Fruit fly (Drosophila melanogaster) whole organism, adult: ENCODE data around the gene CG31741.

Source experiments
- CG11617 ChIP-seq: fragments of 200-800 bp; sonication (Bioruptor generic); optimal IDR thresholded peaks from 2 replicates; lab custom pipeline; 2017; ENCODE audit warnings: mild to moderate bottlenecking, missing biosample characterization, missing genetic modification reagents, missing genetic modification characterization
- CG1620 ChIP-seq: fragments of 200-800 bp; sonication (Bioruptor generic); optimal IDR thresholded peaks from 2 replicates; lab custom pipeline; 2016; ENCODE audit warnings: missing biosample characterization, missing genetic modification characterization
- CG33017 ChIP-seq: fragments of 200-800 bp; sonication (Bioruptor generic); optimal IDR thresholded peaks from 2 replicates; lab custom pipeline; 2018; ENCODE audit warnings: missing biosample characterization, mild to moderate bottlenecking, missing genetic modification characterization, moderate library complexity
- CG7045 ChIP-seq: fragments of 200-800 bp; sonication (Bioruptor generic); optimal IDR thresholded peaks from 2 replicates; lab custom pipeline; 2017; ENCODE audit warnings: missing biosample characterization, mild to moderate bottlenecking, missing genetic modification characterization
- cnc ChIP-seq, 2 experiments: fragments of >200 bp; optimal IDR thresholded peaks; 2 replicates each; lab custom pipeline; 2017
- kay ChIP-seq: fragments of 200-800 bp; sonication (Bioruptor generic); peaks from one replicate; lab custom pipeline; 2016; ENCODE audit warnings: missing biosample characterization, missing genetic modification characterization, borderline replicate concordance

DNA sequence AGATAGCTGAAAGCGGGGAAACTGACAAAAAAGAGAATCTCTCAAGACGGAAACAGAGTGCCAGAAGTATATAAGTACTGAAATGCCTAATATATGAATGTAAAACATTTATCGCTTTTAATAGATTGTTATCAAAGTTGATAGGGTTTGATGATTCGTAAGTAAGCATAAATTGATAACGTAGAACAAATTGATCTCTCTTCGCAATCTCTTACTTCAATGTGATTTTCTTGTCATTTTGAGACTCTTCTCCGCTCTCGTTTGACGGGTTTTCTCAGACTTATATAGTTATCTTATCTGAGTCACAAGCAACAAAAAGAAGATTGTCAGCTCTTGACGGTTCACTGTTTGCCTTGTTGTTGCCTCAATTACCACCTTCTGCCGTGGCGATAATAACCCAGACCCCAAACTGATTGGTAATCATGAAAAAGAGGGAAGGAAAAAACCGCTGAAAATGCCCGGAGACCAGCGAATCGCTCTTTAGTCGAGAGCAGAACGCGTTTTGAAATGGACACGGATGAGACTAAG is 30.2 kb downstream of the CG31741 start, which contains the start of gene CG15152:
- TF ChIP-seq CG11617 (GFP tag; lab: Kevin White, UChicago): no peak
- no peak for TF ChIP-seq CG7045 (GFP tag; lab: Kevin White, UChicago)
- TF ChIP-seq cnc (optimal IDR thresholded peaks at IDR 0.05; lab: Kevin White, UChicago): no peak
- no peak for TF ChIP-seq CG33017 (tag; lab: Kevin White, UChicago)
- TF ChIP-seq CG1620 (GFP tag; lab: Kevin White, UChicago): no peak
- TF ChIP-seq kay (GFP tag; lab: Kevin White, UChicago): no peak
